Fruit fly (Drosophila melanogaster) whole organism, embryonic: Measurements from ENCODE around the gene CG42866.

Experiments used
- Atf3 ChIP-seq: fragments of 200-800 bp; sonication (Bioruptor generic); optimal IDR thresholded peaks from 3 replicates; lab custom pipeline; 2016; ENCODE audit warnings: missing biosample characterization, missing genetic modification characterization
- CG10321 ChIP-seq: fragments of 200-800 bp; sonication (Bioruptor generic); IDR thresholded peaks from 2 replicates; pipeline ENCODE4 v1.3.6; 2022; ENCODE audit warnings: missing biosample characterization, missing genetic modification characterization
- CG11398 ChIP-seq: fragments of 200-800 bp; sonication (Bioruptor generic); optimal IDR thresholded peaks from 2 replicates; lab custom pipeline; 2016; ENCODE audit warnings: missing biosample characterization, missing genetic modification characterization
- CG12155 ChIP-seq: fragments of 200-800 bp; sonication (Bioruptor generic); optimal IDR thresholded peaks from 3 replicates; lab custom pipeline; 2016; ENCODE audit warnings: missing biosample characterization, missing genetic modification characterization
- CG13287 ChIP-seq: fragments of 200-800 bp; sonication (Bioruptor generic); IDR thresholded peaks from 2 replicates; pipeline ENCODE4 v1.3.6; 2022; ENCODE audit warnings: missing biosample characterization, missing genetic modification characterization; ENCODE audit not compliant: partially characterized antibody
- CG13424 ChIP-seq: fragments of 200-800 bp; sonication (Bioruptor generic); optimal IDR thresholded peaks from 2 replicates; lab custom pipeline; 2019; ENCODE audit warnings: missing biosample characterization, mild to moderate bottlenecking, missing genetic modification characterization, moderate library complexity
- CG1792 ChIP-seq: fragments of 200-800 bp; sonication (Bioruptor generic); optimal IDR thresholded peaks from 2 replicates; lab custom pipeline; 2016; ENCODE audit warnings: missing biosample characterization, missing genetic modification characterization
- CG18476 ChIP-seq: fragments of 200-800 bp; sonication (Bioruptor generic); optimal IDR thresholded peaks from 2 replicates; lab custom pipeline; 2016; ENCODE audit warnings: missing biosample characterization, mild to moderate bottlenecking, missing genetic modification characterization
- CG2120 ChIP-seq: fragments of 200-800 bp; sonication (Bioruptor generic); optimal IDR thresholded peaks from 3 replicates; lab custom pipeline; 2016; ENCODE audit warnings: missing biosample characterization, missing genetic modification characterization
- CG31441 ChIP-seq: fragments of 200-800 bp; sonication (Bioruptor generic); IDR thresholded peaks from 2 replicates; pipeline ENCODE4 v1.3.6; 2022; ENCODE audit warnings: missing biosample characterization, missing genetic modification characterization
- CG3163 ChIP-seq: fragments of 200-800 bp; sonication (Bioruptor generic); optimal IDR thresholded peaks from 3 replicates; lab custom pipeline; 2016; ENCODE audit warnings: missing biosample characterization, missing genetic modification characterization
- CG3281 ChIP-seq: fragments of 200-800 bp; sonication (Bioruptor generic); optimal IDR thresholded peaks from 3 replicates; lab custom pipeline; 2017; ENCODE audit warnings: missing biosample characterization, mild to moderate bottlenecking, missing genetic modification characterization
- CG3995 ChIP-seq: fragments of 200-800 bp; sonication (Bioruptor generic); optimal IDR thresholded peaks from 3 replicates; lab custom pipeline; 2016; ENCODE audit warnings: missing biosample characterization, missing genetic modification characterization
- CG4282 ChIP-seq: fragments of 200-800 bp; sonication (Bioruptor generic); optimal IDR thresholded peaks from 2 replicates; lab custom pipeline; 2016; ENCODE audit warnings: missing biosample characterization, missing genetic modification characterization
- CG43689 ChIP-seq: fragments of 200-800 bp; sonication (Bioruptor generic); IDR thresholded peaks from 2 replicates; pipeline ENCODE4 v1.3.6; 2022; ENCODE audit warnings: missing biosample characterization, missing genetic modification characterization
- CG4707 ChIP-seq: fragments of 200-800 bp; sonication (Bioruptor generic); optimal IDR thresholded peaks from 2 replicates; lab custom pipeline; 2018; ENCODE audit warnings: missing biosample characterization, mild to moderate bottlenecking, missing genetic modification characterization, moderate library complexity
- CG4854 ChIP-seq: fragments of 200-800 bp; sonication (Bioruptor generic); optimal IDR thresholded peaks from 2 replicates; lab custom pipeline; 2016; ENCODE audit warnings: missing biosample characterization, missing genetic modification characterization, inconsistent platforms
- CG6683 ChIP-seq: fragments of 200-800 bp; sonication (Bioruptor generic); optimal IDR thresholded peaks from 2 replicates; lab custom pipeline; 2017; ENCODE audit warnings: missing biosample characterization, mild to moderate bottlenecking, missing genetic modification characterization, missing genetic modification reagents
- CG7372 ChIP-seq: fragments of 200-800 bp; sonication (Bioruptor generic); IDR thresholded peaks from 2 replicates; pipeline ENCODE4 v1.3.6; 2022; ENCODE audit warnings: missing biosample characterization, missing genetic modification characterization
- CG8478 ChIP-seq: fragments of >200 bp; optimal IDR thresholded peaks from 2 replicates; lab custom pipeline; 2018
- CG8765 ChIP-seq: fragments of 200-800 bp; sonication (Bioruptor generic); IDR thresholded peaks from 2 replicates; pipeline ENCODE4 v1.3.6; 2022; ENCODE audit warnings: missing biosample characterization, missing genetic modification characterization
- CkIIα-i1 ChIP-seq: fragments of 200-800 bp; sonication (Bioruptor generic); IDR thresholded peaks from 2 replicates; pipeline ENCODE4 v1.3.6; 2022; ENCODE audit warnings: missing biosample characterization, missing genetic modification characterization
- D19A ChIP-seq: fragments of 200-800 bp; optimal IDR thresholded peaks from 3 replicates; lab custom pipeline; 2019; ENCODE audit warnings: missing biosample characterization, mild to moderate bottlenecking, missing genetic modification characterization, moderate library complexity
- Doc2 ChIP-seq: fragments of 200-800 bp; sonication (Bioruptor generic); IDR thresholded peaks from 2 replicates; pipeline ENCODE4 v1.3.6; 2022; ENCODE audit warnings: missing biosample characterization, missing genetic modification characterization
- Dref ChIP-seq: fragments of 200-800 bp; sonication (Bioruptor generic); IDR thresholded peaks from 2 replicates; pipeline ENCODE4 v1.3.6; 2022; ENCODE audit warnings: missing biosample characterization, missing genetic modification characterization
- ERR ChIP-seq: fragments of 200-800 bp; sonication (Bioruptor generic); optimal IDR thresholded peaks from 2 replicates; lab custom pipeline; 2016; ENCODE audit warnings: missing biosample characterization, missing genetic modification characterization
- Fer2 ChIP-seq: fragments of 200-800 bp; sonication (Bioruptor generic); optimal IDR thresholded peaks from 2 replicates; lab custom pipeline; 2018; ENCODE audit warnings: missing biosample characterization, mild to moderate bottlenecking, missing genetic modification characterization, moderate library complexity
- HHEX ChIP-seq: fragments of 200-800 bp; sonication (Bioruptor generic); optimal IDR thresholded peaks from 3 replicates; lab custom pipeline; 2017; ENCODE audit warnings: missing biosample characterization, mild to moderate bottlenecking, missing genetic modification characterization, missing genetic modification reagents
- Jarid2 ChIP-seq: fragments of 200-800 bp; sonication (Bioruptor generic); optimal IDR thresholded peaks from 3 replicates; lab custom pipeline; 2017; ENCODE audit warnings: mild to moderate bottlenecking, missing biosample characterization, missing genetic modification reagents, missing genetic modification characterization
- Myb ChIP-seq: fragments of 200-800 bp; sonication (Bioruptor generic); optimal IDR thresholded peaks from 2 replicates; lab custom pipeline; 2016; ENCODE audit warnings: missing biosample characterization, missing genetic modification characterization
- Scr ChIP-seq: fragments of 200-800 bp; sonication (Bioruptor generic); IDR thresholded peaks from 2 replicates; pipeline ENCODE4 v1.3.6; 2022; ENCODE audit warnings: missing biosample characterization, missing genetic modification characterization; ENCODE audit not compliant: partially characterized antibody
- Side ChIP-seq: fragments of 200-800 bp; sonication (Bioruptor generic); optimal IDR thresholded peaks from 2 replicates; lab custom pipeline; 2016; ENCODE audit warnings: missing biosample characterization, missing genetic modification characterization
- ab ChIP-seq: fragments of 200-800 bp; sonication (Bioruptor generic); optimal IDR thresholded peaks from 2 replicates; lab custom pipeline; 2016; ENCODE audit warnings: missing biosample characterization, missing genetic modification characterization
- ac ChIP-seq: fragments of 200-800 bp; sonication (Bioruptor generic); optimal IDR thresholded peaks from 3 replicates; lab custom pipeline; 2017; ENCODE audit warnings: missing biosample characterization, mild to moderate bottlenecking, missing genetic modification characterization
- ase ChIP-seq: fragments of 200-800 bp; sonication (Bioruptor generic); IDR thresholded peaks from 3 replicates; pipeline ENCODE4 v1.3.6; 2022; ENCODE audit warnings: missing biosample characterization, missing genetic modification characterization
- bsh ChIP-seq, 2 experiments: fragments of 200-800 bp; sonication (Bioruptor generic); optimal IDR thresholded peaks; 2 replicates each; lab custom pipeline; 2017 to 2018; ENCODE audit warnings: mild to moderate bottlenecking in 2 of 2, missing biosample characterization in 2 of 2, missing genetic modification characterization in 2 of 2, moderate library complexity in 1 of 2
- chm ChIP-seq: fragments of 200-800 bp; sonication (Bioruptor generic); IDR thresholded peaks from 2 replicates; pipeline ENCODE4 v1.3.6; 2022; ENCODE audit warnings: missing biosample characterization, missing genetic modification characterization
- cwo ChIP-seq: fragments of 200-800 bp; sonication (Bioruptor generic); optimal IDR thresholded peaks from 3 replicates; lab custom pipeline; 2017; ENCODE audit warnings: missing biosample characterization, missing genetic modification characterization, mild to moderate bottlenecking, moderate library complexity, missing genetic modification reagents
- danr ChIP-seq: fragments of 200-800 bp; sonication (Bioruptor generic); IDR thresholded peaks from 2 replicates; pipeline ENCODE4 v1.3.6; 2022; ENCODE audit warnings: missing biosample characterization, missing genetic modification characterization
- fd102C ChIP-seq: fragments of 200-800 bp; sonication (Bioruptor generic); optimal IDR thresholded peaks from 2 replicates; lab custom pipeline; 2018; ENCODE audit warnings: missing biosample characterization, mild to moderate bottlenecking, missing genetic modification characterization, moderate library complexity
- gce ChIP-seq: fragments of 200-800 bp; sonication (Bioruptor generic); IDR thresholded peaks from 3 replicates; pipeline ENCODE4 v1.3.6; 2022; ENCODE audit warnings: missing biosample characterization, missing genetic modification characterization
- jumu ChIP-seq: fragments of 200-800 bp; sonication (Bioruptor generic); optimal IDR thresholded peaks from 3 replicates; lab custom pipeline; 2016; ENCODE audit warnings: missing biosample characterization, missing genetic modification characterization
- kah ChIP-seq: fragments of 200-800 bp; sonication (Bioruptor generic); optimal IDR thresholded peaks from 2 replicates; lab custom pipeline; 2018; ENCODE audit warnings: missing biosample characterization, mild to moderate bottlenecking, missing genetic modification characterization
- kay ChIP-seq: fragments of 200-800 bp; sonication (Bioruptor generic); optimal IDR thresholded peaks from 2 replicates; lab custom pipeline; 2016; ENCODE audit warnings: missing biosample characterization, missing genetic modification characterization
- lola ChIP-seq, 3 experiments: fragments of >200 bp in 2 of 3; fragments of 200-800 bp in 1 of 3; sonication (Bioruptor generic) in 1 of 3; optimal IDR thresholded peaks; 2 replicates each; lab custom pipeline; 2017 to 2019; ENCODE audit warnings: missing biosample characterization in 3 of 3, missing genetic modification characterization in 3 of 3, mild to moderate bottlenecking in 1 of 3, moderate library complexity in 1 of 3
- pzg ChIP-seq: fragments of 200-800 bp; sonication (Bioruptor generic); optimal IDR thresholded peaks from 3 replicates; lab custom pipeline; 2018; ENCODE audit warnings: missing biosample characterization, mild to moderate bottlenecking, missing genetic modification characterization, moderate library complexity
- sens ChIP-seq: fragments of 200-800 bp; sonication (Bioruptor generic); peaks from one replicate; lab custom pipeline; 2016; ENCODE audit warnings: missing biosample characterization, missing genetic modification characterization
- sna ChIP-seq: fragments of 200-800 bp; sonication (Bioruptor generic); IDR thresholded peaks from 2 replicates; pipeline ENCODE4 v1.3.6; 2022; ENCODE audit warnings: missing biosample characterization, missing genetic modification characterization; ENCODE audit not compliant: partially characterized antibody
- stwl ChIP-seq: fragments of 200-800 bp; sonication (Bioruptor generic); optimal IDR thresholded peaks from 3 replicates; lab custom pipeline; 2018; ENCODE audit warnings: missing biosample characterization, mild to moderate bottlenecking, missing genetic modification characterization, moderate library complexity
- toy ChIP-seq: fragments of 200-800 bp; sonication (Bioruptor generic); IDR thresholded peaks from 2 replicates; pipeline ENCODE4 v1.3.6; 2022; ENCODE audit warnings: missing biosample characterization, missing genetic modification characterization

Gene CG42866

DNA sequence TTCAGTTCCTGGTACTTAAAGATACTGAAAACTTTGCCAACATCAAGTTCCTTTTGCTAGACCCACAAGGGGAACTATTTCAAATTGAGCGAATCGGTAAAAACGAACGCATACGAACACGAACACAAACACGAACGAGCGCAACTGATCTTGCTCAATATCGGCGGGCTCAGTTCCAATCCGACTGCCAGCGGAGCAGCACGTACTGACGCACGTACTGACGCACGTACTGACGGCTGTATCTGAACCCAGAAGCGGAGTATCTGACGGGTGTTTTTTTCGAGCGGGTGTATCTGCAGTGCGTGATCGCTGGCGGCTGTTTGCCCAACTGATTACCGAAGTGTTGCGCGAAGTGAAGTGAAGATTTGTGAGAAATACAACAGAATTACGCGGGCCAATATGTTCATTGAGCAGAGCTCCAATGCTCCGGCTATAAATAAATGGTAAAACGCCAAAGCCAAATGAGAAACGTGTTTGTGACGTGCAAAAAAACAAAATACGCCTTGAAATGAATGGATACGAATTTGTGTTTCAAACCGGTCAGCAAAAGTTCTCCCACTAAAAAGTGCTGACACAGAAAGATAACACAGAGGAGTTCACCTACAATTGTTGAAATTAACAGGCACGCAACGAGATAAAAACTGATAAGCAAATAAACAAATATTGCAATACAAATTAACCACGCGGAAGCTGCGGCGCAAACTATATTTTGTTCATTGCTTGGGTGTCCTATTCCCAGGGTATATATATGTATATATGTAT lies 26.2 kb downstream of the CG42866 start (continued):
- TF ChIP-seq CG4707 (GFP tag; lab: Kevin White, UChicago): no peak
- TF ChIP-seq CG8765: no peak
- no peak for TF ChIP-seq CG10321 (GFP tag; lab: Robert Waterston, UW)
- TF ChIP-seq CkIIα-i1: no peak
- TF ChIP-seq CG6683: no peak
- 0 out of 3 replicates have a peak, but pooled peaks have one; percentile 45 for TF ChIP-seq gce (GFP tag; lab: Robert Waterston, UW)
- TF ChIP-seq CG18476 (GFP tag; lab: Kevin White, UChicago): no peak
- TF ChIP-seq jumu (GFP tag; lab: Kevin White, UChicago): no peak
- TF ChIP-seq bsh (GFP tag; optimal IDR thresholded peaks at IDR 0.05; lab: Kevin White, UChicago): peak; percentile 1 to 20
- TF ChIP-seq CG8478 (lab: Kevin White, UChicago): no peak
- no peak for TF ChIP-seq ab (GFP tag; lab: Kevin White, UChicago)
- peak; percentile 99 for TF ChIP-seq Jarid2 (GFP tag; lab: Kevin White, UChicago)
- peak; percentile 28 for TF ChIP-seq ac
- peak; percentile 46 for TF ChIP-seq HHEX
- TF ChIP-seq CG4282 (GFP tag; lab: Kevin White, UChicago): no peak
- no peak for TF ChIP-seq sna (GFP tag; lab: Robert Waterston, UW)
- no peak for TF ChIP-seq Atf3
- peak; percentile 40; the same call in 1 of the 2 replicates for TF ChIP-seq Scr (GFP tag; lab: Robert Waterston, UW)
- TF ChIP-seq danr (GFP tag; lab: Robert Waterston, UW): no peak
- TF ChIP-seq ase (GFP tag; lab: Robert Waterston, UW): no peak
- peak; percentile 79 for TF ChIP-seq chm
- no peak for TF ChIP-seq CG12155 (GFP tag; lab: Kevin White, UChicago)
- no peak for TF ChIP-seq fd102C (GFP tag; lab: Kevin White, UChicago)
- no peak for TF ChIP-seq CG43689 (GFP tag; lab: Robert Waterston, UW)
- peak; percentile 24 for TF ChIP-seq CG13424 (tag; lab: Kevin White, UChicago)
- TF ChIP-seq ERR (GFP tag; lab: Kevin White, UChicago): peak; percentile 10
- no peak for TF ChIP-seq toy
- no peak for TF ChIP-seq stwl (tag; lab: Kevin White, UChicago)
- TF ChIP-seq kah: no peak
- TF ChIP-seq pzg (GFP tag; lab: Kevin White, UChicago): no peak
- TF ChIP-seq CG3281 (GFP tag; lab: Kevin White, UChicago): peak; percentile 11
- no peak for TF ChIP-seq Side
- TF ChIP-seq Fer2 (tag; lab: Kevin White, UChicago): no peak
- no peak for TF ChIP-seq D19A (tag; lab: Kevin White, UChicago)
- no peak for TF ChIP-seq Myb (GFP tag; lab: Kevin White, UChicago)
- TF ChIP-seq Doc2 (GFP tag; lab: Robert Waterston, UW): no peak
- TF ChIP-seq CG2120 (GFP tag; lab: Kevin White, UChicago): no peak
- TF ChIP-seq CG11398 (GFP tag; lab: Kevin White, UChicago): no peak
- TF ChIP-seq CG4854 (GFP tag; lab: Kevin White, UChicago): no peak
- TF ChIP-seq sens (GFP tag; lab: Kevin White, UChicago): peak; percentile 85
- peak; percentile 16 for TF ChIP-seq CG3163 (GFP tag; lab: Kevin White, UChicago)
- TF ChIP-seq CG13287: peak; percentile 63; the same call in 1 of the 2 replicates
- no peak; the same call in 1 of the 2 replicates for TF ChIP-seq Dref (GFP tag; lab: Robert Waterston, UW)
- no peak for TF ChIP-seq CG1792 (GFP tag; lab: Kevin White, UChicago)
- no peak for TF ChIP-seq CG31441
- peak; percentile 44 for TF ChIP-seq cwo
- TF ChIP-seq CG7372 (GFP tag; lab: Robert Waterston, UW): no peak
- no peak for TF ChIP-seq kay (GFP tag; lab: Kevin White, UChicago)
- TF ChIP-seq lola (GFP tag; optimal IDR thresholded peaks at IDR 0.05; lab: Kevin White, UChicago): no peak
- no peak for TF ChIP-seq CG3995 (GFP tag; lab: Kevin White, UChicago)
